Worm (Caenorhabditis elegans) whole organism, L4 larva: Measurements from ENCODE around the gene C45B2.2.

Experiments
- R02D3.7 ChIP-seq: fragments of 150-350 bp; sonication (generic microtip); optimal IDR thresholded peaks from 3 replicates; lab custom pipeline; 2014; ENCODE audit warnings: missing biosample characterization, missing genetic modification characterization
- Y105C5A.15 ChIP-seq: fragments of 200-800 bp; sonication (Bioruptor generic); IDR thresholded peaks from 2 replicates; pipeline ENCODE4 v1.3.6; 2022; ENCODE audit warnings: missing genetic modification characterization, missing compliant biosample characterization
- Y48G9A.11 ChIP-seq: fragments of 200-800 bp; sonication (Bioruptor generic); IDR thresholded peaks from 2 replicates; pipeline ENCODE4 v1.3.6; 2022; ENCODE audit warnings: missing genetic modification reagents, missing genetic modification characterization, missing compliant biosample characterization
- aha-1 ChIP-seq: fragments of 150-350 bp; peaks from one replicate; lab custom pipeline; 2014; ENCODE audit warnings: missing biosample characterization, missing genetic modification characterization
- aly-2 ChIP-seq: sonication (generic microtip); optimal IDR thresholded peaks from 2 replicates; lab custom pipeline; 2018; ENCODE audit warnings: missing biosample characterization, missing genetic modification characterization
- arid-1 ChIP-seq: fragments of 200-800 bp; sonication (Bioruptor generic); conservative IDR thresholded peaks from 2 replicates; pipeline ENCODE4 v1.3.6; 2022; ENCODE audit warnings: missing genetic modification reagents, missing genetic modification characterization, missing compliant biosample characterization
- attf-4 ChIP-seq: sonication (generic microtip); optimal IDR thresholded peaks from 3 replicates; lab custom pipeline; 2017; ENCODE audit warnings: missing biosample characterization, missing genetic modification characterization
- ceh-28 ChIP-seq: fragments of 150-350 bp; optimal IDR thresholded peaks from 2 replicates; lab custom pipeline; 2014; ENCODE audit warnings: missing biosample characterization, missing genetic modification reagents, missing genetic modification characterization
- ceh-32 ChIP-seq: sonication (generic microtip); optimal IDR thresholded peaks from 2 replicates; lab custom pipeline; 2016; ENCODE audit warnings: mild to moderate bottlenecking, missing genetic modification characterization, missing compliant biosample characterization; ENCODE audit not compliant: poor library complexity
- ceh-44 ChIP-seq: fragments of 200-800 bp; sonication (Bioruptor generic); IDR thresholded peaks from 2 replicates; pipeline ENCODE4 v1.3.6; 2022; ENCODE audit warnings: missing genetic modification reagents, missing genetic modification characterization, missing compliant biosample characterization
- ctbp-1 ChIP-seq: fragments of 200-800 bp; sonication (Bioruptor generic); IDR thresholded peaks from 2 replicates; pipeline ENCODE4 v1.3.6; 2022; ENCODE audit warnings: missing genetic modification reagents, missing genetic modification characterization, missing compliant biosample characterization
- daf-16 ChIP-seq, 3 experiments: sonication (generic microtip); optimal IDR thresholded peaks; 2 replicates each; lab custom pipeline; 2016 to 2017; ENCODE audit warnings: missing genetic modification characterization in 3 of 3, missing genetic modification reagents in 3 of 3, mild to moderate bottlenecking in 2 of 3, missing compliant biosample characterization in 2 of 3, missing biosample characterization in 1 of 3, moderate library complexity in 1 of 3
- dmd-9 ChIP-seq: fragments of 200-800 bp; sonication (Bioruptor generic); IDR thresholded peaks from 2 replicates; pipeline ENCODE4 v1.3.6; 2022; ENCODE audit warnings: missing genetic modification reagents, missing genetic modification characterization, missing compliant biosample characterization
- dve-1 ChIP-seq: sonication (generic microtip); optimal IDR thresholded peaks from 2 replicates; lab custom pipeline; 2017; ENCODE audit warnings: antibody characterized with exemption, mild to moderate bottlenecking, missing genetic modification characterization, missing compliant biosample characterization; ENCODE audit not compliant: insufficient read depth
- egl-27 ChIP-seq: sonication (generic microtip); optimal IDR thresholded peaks from 3 replicates; lab custom pipeline; 2017; ENCODE audit warnings: missing biosample characterization, missing genetic modification reagents, missing genetic modification characterization
- fkh-10 ChIP-seq: fragments of 150-350 bp; optimal IDR thresholded peaks from 2 replicates; lab custom pipeline; 2014; ENCODE audit warnings: missing biosample characterization, missing genetic modification reagents, missing genetic modification characterization
- hlh-11 ChIP-seq: fragments of 200-800 bp; sonication (Bioruptor generic); optimal IDR thresholded peaks from 2 replicates; lab custom pipeline; 2018; ENCODE audit warnings: mild to moderate bottlenecking, missing genetic modification characterization, missing compliant biosample characterization
- hlh-30 ChIP-seq: sonication (generic microtip); optimal IDR thresholded peaks from 2 replicates; lab custom pipeline; 2017; ENCODE audit warnings: antibody characterized with exemption, mild to moderate bottlenecking, missing genetic modification characterization, missing compliant biosample characterization; ENCODE audit not compliant: insufficient read depth
- hmg-1.1 ChIP-seq: fragments of 200-800 bp; sonication (Bioruptor generic); IDR thresholded peaks from 2 replicates; pipeline ENCODE4 v1.3.6; 2022; ENCODE audit warnings: missing genetic modification reagents, missing genetic modification characterization, missing compliant biosample characterization
- lin-15B ChIP-seq: fragments of 150-350 bp; sonication (generic microtip); optimal IDR thresholded peaks from 3 replicates; lab custom pipeline; 2014; ENCODE audit warnings: missing biosample characterization, missing genetic modification characterization
- lin-29 ChIP-seq: fragments of 200-800 bp; sonication (Bioruptor generic); IDR thresholded peaks from 2 replicates; pipeline ENCODE4 v1.3.6; 2022; ENCODE audit warnings: missing genetic modification reagents, missing genetic modification characterization, missing compliant biosample characterization
- lsy-2 ChIP-seq, 2 experiments: fragments of 150-350 bp in 1 of 2; sonication (generic microtip) in 1 of 2; optimal IDR thresholded peaks; 2 replicates each; lab custom pipeline; 2014 to 2017; ENCODE audit warnings: missing biosample characterization in 2 of 2, missing genetic modification characterization in 2 of 2
- madf-5 ChIP-seq, 2 experiments: fragments of 200-800 bp; sonication (Bioruptor generic); IDR thresholded peaks; 2 replicates each; pipeline ENCODE4 v1.3.6; 2022; ENCODE audit warnings: missing compliant biosample characterization in 2 of 2, missing genetic modification characterization in 2 of 2
- mdt-29 ChIP-seq: fragments of 200-800 bp; sonication (Bioruptor generic); IDR thresholded peaks from 2 replicates; pipeline ENCODE4 v1.3.6; 2022; ENCODE audit warnings: missing genetic modification reagents, missing genetic modification characterization, missing compliant biosample characterization
- mep-1 ChIP-seq: fragments of 150-350 bp; sonication (generic microtip); optimal IDR thresholded peaks from 3 replicates; lab custom pipeline; 2014; ENCODE audit warnings: missing biosample characterization, missing genetic modification characterization
- mes-2 ChIP-seq: sonication (generic microtip); optimal IDR thresholded peaks from 2 replicates; lab custom pipeline; 2016; ENCODE audit warnings: missing genotype, mild to moderate bottlenecking, missing genetic modification characterization, missing compliant biosample characterization; ENCODE audit not compliant: poor library complexity, severe bottlenecking
- mxl-3 ChIP-seq: fragments of 200-800 bp; sonication (Bioruptor generic); optimal IDR thresholded peaks from 2 replicates; lab custom pipeline; 2018; ENCODE audit warnings: mild to moderate bottlenecking, missing genetic modification characterization, missing compliant biosample characterization
- nhr-10 ChIP-seq: fragments of 150-350 bp; optimal IDR thresholded peaks from 2 replicates; lab custom pipeline; 2014; ENCODE audit warnings: missing biosample characterization, missing genetic modification characterization
- nhr-111 ChIP-seq: fragments of 200-800 bp; sonication (Bioruptor generic); optimal IDR thresholded peaks from 2 replicates; lab custom pipeline; 2018; ENCODE audit warnings: mild to moderate bottlenecking, missing genetic modification characterization, missing compliant biosample characterization
- nhr-237 ChIP-seq: sonication (generic microtip); optimal IDR thresholded peaks from 2 replicates; lab custom pipeline; 2017; ENCODE audit warnings: missing biosample characterization, missing genetic modification characterization
- nhr-25 ChIP-seq: sonication (generic microtip); optimal IDR thresholded peaks from 2 replicates; lab custom pipeline; 2017; ENCODE audit warnings: missing genetic modification characterization, mild to moderate bottlenecking, missing compliant biosample characterization, antibody characterized with exemption, moderate library complexity, borderline replicate concordance; ENCODE audit not compliant: insufficient read depth
- nhr-28 ChIP-seq: fragments of 150-350 bp; optimal IDR thresholded peaks from 2 replicates; lab custom pipeline; 2014; ENCODE audit warnings: missing biosample characterization, missing genetic modification characterization
- nhr-6 ChIP-seq: fragments of 150-350 bp; optimal IDR thresholded peaks from 2 replicates; lab custom pipeline; 2014; ENCODE audit warnings: missing biosample characterization, missing genetic modification characterization
- pha-4 ChIP-seq, 2 experiments: fragments of 150-350 bp in 1 of 2; fragments of 200-800 bp in 1 of 2; sonication (Bioruptor generic) in 1 of 2; IDR thresholded peaks in 1 of 2; optimal IDR thresholded peaks in 1 of 2; 2 replicates each; pipeline versions ENCODE4 v1.3.6 to Lab custom; 2014 to 2022; ENCODE audit warnings: missing genetic modification characterization in 2 of 2, missing genetic modification reagents in 2 of 2, missing biosample characterization in 1 of 2, missing compliant biosample characterization in 1 of 2
- php-3 ChIP-seq: fragments of 200-800 bp; sonication (Bioruptor generic); IDR thresholded peaks from 2 replicates; pipeline ENCODE4 v1.3.6; 2022; ENCODE audit warnings: missing genetic modification reagents, missing genetic modification characterization, missing compliant biosample characterization
- pqm-1 ChIP-seq: sonication (generic microtip); optimal IDR thresholded peaks from 2 replicates; lab custom pipeline; 2017; ENCODE audit warnings: missing biosample characterization, missing genetic modification characterization
- sdz-12 ChIP-seq: fragments of 200-800 bp; sonication (Bioruptor generic); optimal IDR thresholded peaks from 2 replicates; lab custom pipeline; 2018; ENCODE audit warnings: mild to moderate bottlenecking, missing genetic modification characterization, missing compliant biosample characterization
- skn-1 ChIP-seq: fragments of 150-350 bp; optimal IDR thresholded peaks from 2 replicates; lab custom pipeline; 2014; ENCODE audit warnings: missing biosample characterization, missing genetic modification characterization
- snpc-1.2 ChIP-seq: fragments of 200-800 bp; sonication (Bioruptor generic); IDR thresholded peaks from 2 replicates; pipeline ENCODE4 v1.3.6; 2022; ENCODE audit warnings: missing genetic modification reagents, missing genetic modification characterization, missing compliant biosample characterization
- snpc-4 ChIP-seq: fragments of 150-350 bp; optimal IDR thresholded peaks from 2 replicates; lab custom pipeline; 2014; ENCODE audit warnings: missing biosample characterization, missing genetic modification characterization
- tra-1 ChIP-seq: fragments of 200-800 bp; sonication (Bioruptor generic); IDR thresholded peaks from 2 replicates; pipeline ENCODE4 v1.3.6; 2022; ENCODE audit warnings: missing genetic modification reagents, missing genetic modification characterization, missing compliant biosample characterization
- unc-39 ChIP-seq: sonication (generic microtip); optimal IDR thresholded peaks from 2 replicates; lab custom pipeline; 2017; ENCODE audit warnings: missing biosample characterization, missing genetic modification characterization
- unc-62 ChIP-seq, 3 experiments: fragments of 150-350 bp in 1 of 3; sonication (generic microtip); optimal IDR thresholded peaks in 2 of 3; peaks in 1 of 3; 1 replicate in 1 of 3; 2 replicates in 2 of 3; lab custom pipeline; 2014 to 2017; ENCODE audit warnings: missing biosample characterization in 3 of 3, missing genetic modification characterization in 3 of 3, missing genetic modification reagents in 3 of 3, missing genotype in 1 of 3
- vab-7 ChIP-seq: fragments of 200-800 bp; sonication (Bioruptor generic); IDR thresholded peaks from 2 replicates; pipeline ENCODE4 v1.3.6; 2022; ENCODE audit warnings: missing genetic modification reagents, missing genetic modification characterization, missing compliant biosample characterization

Gene C45B2.2

DNA sequence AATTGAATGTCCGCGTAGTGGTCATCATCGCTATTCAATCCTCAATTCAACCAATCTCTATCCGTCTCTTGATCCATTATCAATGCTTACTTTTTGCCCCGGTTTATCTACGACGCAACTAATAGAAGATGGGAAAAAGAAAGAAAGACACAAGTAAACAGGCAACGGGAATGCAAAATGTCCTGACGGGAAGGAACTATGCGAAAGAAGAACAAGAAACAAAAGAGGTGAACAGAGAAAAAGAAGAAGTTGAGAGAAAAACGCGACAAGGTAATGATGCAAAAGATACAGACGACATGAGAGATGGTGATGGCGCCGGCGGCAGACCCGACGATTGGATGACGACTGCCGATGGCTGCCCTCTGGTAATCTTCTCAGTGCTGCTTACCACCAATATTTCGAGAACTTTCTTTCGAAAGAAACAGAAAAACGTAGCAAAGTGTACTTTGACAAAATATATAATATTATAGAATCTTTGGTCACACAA is 42.5 kb upstream of the C45B2.2 start (continued):
- TF ChIP-seq mdt-29 (GFP tag; lab: Robert Waterston, UW) = peak; percentile 52; the same call in 1 of the 2 replicates
- no peak for TF ChIP-seq snpc-4 (tag; lab: Kevin White, UChicago)
- peak; percentile 93 for TF ChIP-seq nhr-28 (tag; lab: Kevin White, UChicago)
- TF ChIP-seq ceh-44 (GFP tag; lab: Robert Waterston, UW) = no peak
- no peak for TF ChIP-seq R02D3.7
- peak; percentile 42 for TF ChIP-seq hmg-1.1
- TF ChIP-seq php-3 (GFP tag; lab: Robert Waterston, UW) = no peak
- peak; percentile 85 for TF ChIP-seq dve-1 (tag; lab: Kevin White, UChicago)
- no peak for TF ChIP-seq ceh-28 (tag; lab: Kevin White, UChicago)
- TF ChIP-seq lsy-2 (tag; optimal IDR thresholded peaks at IDR 0.05; lab: Kevin White, UChicago) = peak in 1 of 2 experiments; percentile 44
- TF ChIP-seq madf-5 (GFP tag; IDR thresholded peaks at IDR 0.05; lab: Robert Waterston, UW) = no peak
- no peak for TF ChIP-seq skn-1 (tag; lab: Kevin White, UChicago)
- peak; percentile 10 for TF ChIP-seq aha-1 (tag; lab: Kevin White, UChicago)
- TF ChIP-seq, all 104 proteins: peak for 33

DNA sequence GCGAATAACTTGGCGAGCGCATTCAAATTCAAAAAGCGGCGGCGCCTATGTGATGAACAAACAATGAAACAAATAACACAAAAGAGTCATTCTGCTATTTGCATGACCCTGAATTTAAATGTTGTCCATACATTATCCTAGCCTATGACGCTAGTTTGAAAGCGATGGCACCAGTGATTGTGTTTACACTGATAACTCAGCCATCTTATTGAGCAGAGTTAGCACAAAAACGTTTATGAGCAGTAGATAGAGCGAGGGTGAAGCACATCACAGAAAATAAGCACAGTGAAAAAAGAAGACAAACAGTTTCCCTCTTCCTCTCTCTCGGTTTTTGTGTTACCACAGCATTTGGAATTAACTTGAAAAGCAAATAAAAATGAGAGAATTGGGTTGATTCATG is 41.3 kb upstream of the C45B2.2 start:
- TF ChIP-seq daf-16 (GFP tag; optimal IDR thresholded peaks at IDR 0.05; lab: Kevin White, UChicago) = no peak
- TF ChIP-seq daf-16 (tag; optimal IDR thresholded peaks at IDR 0.05; lab: Kevin White, UChicago) = peak; percentile 74
- no peak for TF ChIP-seq aly-2
- TF ChIP-seq nhr-237 (tag; lab: Kevin White, UChicago) = no peak
- no peak for TF ChIP-seq tra-1 (GFP tag; lab: Robert Waterston, UW)
- no peak for TF ChIP-seq ceh-44 (GFP tag; lab: Robert Waterston, UW)
- TF ChIP-seq unc-39 = no peak
- TF ChIP-seq lin-15B = no peak
- TF ChIP-seq unc-62 (GFP tag; optimal IDR thresholded peaks at IDR 0.05 in 1 of 2; lab: Kevin White, UChicago) = peak in 1 of 2 experiments; percentile 57
- TF ChIP-seq unc-62 (tag; optimal IDR thresholded peaks at IDR 0.05; lab: Kevin White, UChicago) = no peak
- TF ChIP-seq ceh-32 (tag; lab: Kevin White, UChicago) = no peak
- no peak for TF ChIP-seq nhr-10 (tag; lab: Kevin White, UChicago)
- TF ChIP-seq pqm-1 (tag; lab: Kevin White, UChicago) = no peak
- TF ChIP-seq Y105C5A.15 (GFP tag; lab: Robert Waterston, UW) = no peak
- TF ChIP-seq hlh-11 (tag; lab: Kevin White, UChicago) = no peak
- no peak for TF ChIP-seq attf-4 (tag; lab: Kevin White, UChicago)
- TF ChIP-seq php-3 (GFP tag; lab: Robert Waterston, UW) = no peak
- no peak for TF ChIP-seq Y48G9A.11 (GFP tag; lab: Robert Waterston, UW)
- no peak for TF ChIP-seq vab-7 (GFP tag; lab: Robert Waterston, UW)
- peak; percentile 45 for TF ChIP-seq nhr-6 (tag; lab: Kevin White, UChicago)
- TF ChIP-seq dmd-9 = no peak
- TF ChIP-seq lsy-2 (tag; optimal IDR thresholded peaks at IDR 0.05; lab: Kevin White, UChicago) = no peak
- TF ChIP-seq snpc-1.2 = no peak
- TF ChIP-seq egl-27 (tag; lab: Kevin White, UChicago) = no peak
- no peak for TF ChIP-seq hmg-1.1
- no peak for TF ChIP-seq sdz-12 (GFP tag; lab: Kevin White, UChicago)
- TF ChIP-seq fkh-10 = no peak
- peak; percentile 86 for TF ChIP-seq aha-1 (tag; lab: Kevin White, UChicago)
- no peak for TF ChIP-seq dve-1 (tag; lab: Kevin White, UChicago)
- no peak for TF ChIP-seq mxl-3 (GFP tag; lab: Kevin White, UChicago)
- no peak for TF ChIP-seq nhr-111 (GFP tag; lab: Kevin White, UChicago)
- peak; percentile 58 for TF ChIP-seq nhr-28 (tag; lab: Kevin White, UChicago)

DNA sequence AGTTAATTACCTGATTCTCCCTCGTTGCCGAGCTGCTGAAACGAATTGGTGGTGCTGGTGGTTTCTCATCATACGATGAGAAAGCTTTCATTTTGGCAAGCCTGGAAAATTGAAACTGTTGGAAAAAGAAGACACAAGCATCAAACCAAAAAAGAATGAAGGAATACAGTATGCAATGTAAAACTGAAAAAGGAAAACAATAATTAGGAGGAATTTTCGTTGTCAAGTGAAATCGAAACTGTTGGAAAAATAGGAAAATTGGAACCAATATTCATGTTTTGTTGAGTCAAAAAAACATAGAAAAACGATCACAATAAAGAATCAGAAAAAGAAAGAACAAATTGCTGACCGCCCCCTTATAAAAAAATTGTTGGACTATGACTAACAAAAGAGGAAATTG is 36.0 kb upstream of the C45B2.2 start, which contains the start of gene pak-1:
Gene pak-1 (minus strand): TSS at position 101 of the 400 bp plus-strand sequence.
- TF ChIP-seq ctbp-1 (no peak), arid-1 (GFP tag; lab: Robert Waterston, UW) (no peak), tra-1 (GFP tag; lab: Robert Waterston, UW) (no peak), php-3 (GFP tag; lab: Robert Waterston, UW) (no peak), vab-7 (GFP tag; lab: Robert Waterston, UW) (no peak), pha-4 (GFP tag; IDR thresholded peaks at IDR 0.05; lab: Robert Waterston, UW) (no peak), pha-4 (tag; optimal IDR thresholded peaks at IDR 0.05; lab: Kevin White, UChicago) (no peak), nhr-25 (tag; lab: Kevin White, UChicago) (no peak), mes-2 (tag; lab: Kevin White, UChicago) (no peak), unc-39 (no peak), ceh-32 (tag; lab: Kevin White, UChicago) (no peak), lsy-2 (tag; optimal IDR thresholded peaks at IDR 0.05; lab: Kevin White, UChicago) (no peak), mep-1 (no peak), lin-29 (GFP tag; lab: Robert Waterston, UW) (no peak), hlh-30 (tag; lab: Kevin White, UChicago) (no peak)
